Worm (Caenorhabditis elegans) whole organism, L4/young adult: Measurements from ENCODE around the gene C25F9.6.

Experiments
- W03F9.2 ChIP-seq: fragments of 150-350 bp; optimal IDR thresholded peaks from 2 replicates; lab custom pipeline; 2014; ENCODE audit warnings: missing biosample characterization, missing genetic modification characterization
- dao-5 ChIP-seq: sonication (generic microtip); optimal IDR thresholded peaks from 2 replicates; lab custom pipeline; 2016; ENCODE audit warnings: missing genotype, missing genetic modification characterization, moderate library complexity, missing compliant biosample characterization
- him-1 ChIP-seq: sonication (generic microtip); optimal IDR thresholded peaks from 2 replicates; lab custom pipeline; 2016; ENCODE audit warnings: missing genotype, missing genetic modification reagents, missing genetic modification characterization, missing compliant biosample characterization

The C25F9.6 gene

ce11 chrV:19380968-19381367 is 24.2 kb downstream of the C25F9.6 start, which contains the start of gene srw-84:
Gene srw-84, plus strand, starts transcription at chrV:19381268.
- TF ChIP-seq him-1 = no peak
- TF ChIP-seq W03F9.2 (tag; lab: Kevin White, UChicago) = no peak
- TF ChIP-seq dao-5 = no peak

- TF ChIP-seq him-1 (no peak), W03F9.2 (tag; lab: Kevin White, UChicago) (no peak), dao-5 (no peak)
These were observed 28.1 kb downstream of the C25F9.6 start, which contains the start of gene nceh-1 for ce11 chrV:19377014-19377494. Gene nceh-1, plus strand, starts transcription at chrV:19377444.

- TF ChIP-seq W03F9.2 (tag; lab: Kevin White, UChicago) (no peak), dao-5 (no peak), him-1 (no peak)
These were observed 33.3 kb downstream of the C25F9.6 start for ce11 chrV:19371777-19372176.

ce11 chrV:19371253-19371652 is 33.9 kb downstream of the C25F9.6 start, which contains the start of gene Y43F8A.2:
Gene Y43F8A.2, plus strand, starts transcription at chrV:19371553.
- TF ChIP-seq him-1 (no peak), W03F9.2 (tag; lab: Kevin White, UChicago) (no peak), dao-5 (no peak)

- no peak for TF ChIP-seq dao-5
These were observed 34.9 kb downstream of the C25F9.6 start, which contains the start of gene Y43F8A.1 for ce11 chrV:19370189-19370588. Gene Y43F8A.1, plus strand, starts transcription at chrV:19370489.

- TF ChIP-seq dao-5 (no peak), W03F9.2 (tag; lab: Kevin White, UChicago) (no peak), him-1 (no peak)
These were observed 42.6 kb downstream of the C25F9.6 start, which contains the start of gene C14B4.2 for ce11 chrV:19362568-19362967. Gene C14B4.2, minus strand, starts transcription at chrV:19362668.

ce11 chrV:19358039-19358438 is 47.1 kb downstream of the C25F9.6 start:
- TF ChIP-seq him-1 = no peak
- no peak for TF ChIP-seq W03F9.2 (tag; lab: Kevin White, UChicago)
- TF ChIP-seq dao-5 = no peak

ce11 chrV:19356717-19357116 is 48.4 kb downstream of the C25F9.6 start:
- no peak for TF ChIP-seq W03F9.2 (tag; lab: Kevin White, UChicago)
- no peak for TF ChIP-seq dao-5
- no peak for TF ChIP-seq him-1

- TF ChIP-seq dao-5 = no peak
- TF ChIP-seq W03F9.2 (tag; lab: Kevin White, UChicago) = no peak
- no peak for TF ChIP-seq him-1
These were observed 49.9 kb downstream of the C25F9.6 start for ce11 chrV:19355219-19355618.

- TF ChIP-seq him-1 = no peak
- TF ChIP-seq dao-5 = no peak
- no peak for TF ChIP-seq W03F9.2 (tag; lab: Kevin White, UChicago)
These were observed 50.6 kb downstream of the C25F9.6 start for ce11 chrV:19354506-19354905.
